Worm (Caenorhabditis elegans) whole organism, L4/young adult: ENCODE data around the gene col-98.

Source experiments
- W03F9.2 ChIP-seq: fragments of 150-350 bp; optimal IDR thresholded peaks from 2 replicates; lab custom pipeline; 2014; ENCODE audit warnings: missing biosample characterization, missing genetic modification characterization
- dao-5 ChIP-seq: sonication (generic microtip); optimal IDR thresholded peaks from 2 replicates; lab custom pipeline; 2016; ENCODE audit warnings: missing genotype, missing genetic modification characterization, moderate library complexity, missing compliant biosample characterization
- him-1 ChIP-seq: sonication (generic microtip); optimal IDR thresholded peaks from 2 replicates; lab custom pipeline; 2016; ENCODE audit warnings: missing genotype, missing genetic modification reagents, missing genetic modification characterization, missing compliant biosample characterization

The col-98 gene

ce11 chrIII:13018619-13019018 is at the start of gene col-98:
TSS of gene col-98 (plus strand) at chrIII:13019008.
- no peak for TF ChIP-seq him-1 (tag; lab: Kevin White, UChicago)
- no peak for TF ChIP-seq W03F9.2 (tag; lab: Kevin White, UChicago)
- no peak for TF ChIP-seq dao-5 (tag; lab: Kevin White, UChicago)

- no peak for TF ChIP-seq him-1 (tag; lab: Kevin White, UChicago)
- TF ChIP-seq dao-5 (tag; lab: Kevin White, UChicago): no peak
- peak; percentile 10 for TF ChIP-seq W03F9.2 (tag; lab: Kevin White, UChicago)
These were observed 46.9 kb upstream of the col-98 start for ce11 chrIII:12971828-12972379.

- TF ChIP-seq W03F9.2 (tag; lab: Kevin White, UChicago) (no peak), him-1 (tag; lab: Kevin White, UChicago) (no peak), dao-5 (tag; lab: Kevin White, UChicago) (no peak)
These were observed 46.4 kb upstream of the col-98 start, which contains the start of gene bckd-1A for ce11 chrIII:12972398-12972797. TSS of gene bckd-1A (minus strand) at chrIII:12972498.

ce11 chrIII:12977559-12977958 is 41.2 kb upstream of the col-98 start, which contains the start of gene ZK1010.2:
TSS of gene ZK1010.2 (minus strand) at chrIII:12977862.
- TF ChIP-seq him-1 (tag; lab: Kevin White, UChicago) (no peak), dao-5 (tag; lab: Kevin White, UChicago) (no peak), W03F9.2 (tag; lab: Kevin White, UChicago) (no peak)

- no peak for TF ChIP-seq dao-5 (tag; lab: Kevin White, UChicago)
- TF ChIP-seq him-1 (tag; lab: Kevin White, UChicago): peak; percentile 59
- TF ChIP-seq W03F9.2 (tag; lab: Kevin White, UChicago): peak; percentile 78
These were observed 40.2 kb upstream of the col-98 start, which contains the start of the genes ubq-2 and frg-1 for ce11 chrIII:12978473-12979174. TSS of gene ubq-2 (minus strand) at chrIII:12978523. TSS of gene frg-1 (plus strand) at chrIII:12979162.

ce11 chrIII:12980770-12981169 is 38.0 kb upstream of the col-98 start, which contains the start of gene ZK1010.4:
TSS of gene ZK1010.4 (plus strand) at chrIII:12981070.
- no peak for TF ChIP-seq W03F9.2 (tag; lab: Kevin White, UChicago)
- no peak for TF ChIP-seq him-1 (tag; lab: Kevin White, UChicago)
- TF ChIP-seq dao-5 (tag; lab: Kevin White, UChicago): no peak

ce11 chrIII:12987418-12987817 is 31.4 kb upstream of the col-98 start, which contains the start of gene ZK1010.5:
TSS of gene ZK1010.5 (minus strand) at chrIII:12987518.
- no peak for TF ChIP-seq him-1 (tag; lab: Kevin White, UChicago)
- TF ChIP-seq W03F9.2 (tag; lab: Kevin White, UChicago): no peak
- no peak for TF ChIP-seq dao-5 (tag; lab: Kevin White, UChicago)

ce11 chrIII:12990997-12991396 is 27.8 kb upstream of the col-98 start, which contains the start of gene ZK1010.12:
TSS of gene ZK1010.12 (plus strand) at chrIII:12991297.
- TF ChIP-seq him-1 (tag; lab: Kevin White, UChicago): no peak
- TF ChIP-seq dao-5 (tag; lab: Kevin White, UChicago): no peak

ce11 chrIII:12993055-12993454 is 25.8 kb upstream of the col-98 start:
- no peak for TF ChIP-seq W03F9.2 (tag; lab: Kevin White, UChicago)
- no peak for TF ChIP-seq dao-5 (tag; lab: Kevin White, UChicago)
- TF ChIP-seq him-1 (tag; lab: Kevin White, UChicago): no peak

- TF ChIP-seq W03F9.2 (tag; lab: Kevin White, UChicago): no peak
- no peak for TF ChIP-seq dao-5 (tag; lab: Kevin White, UChicago)
These were observed 25.2 kb upstream of the col-98 start, which contains the start of gene col-97 for ce11 chrIII:12993607-12994006. TSS of gene col-97 (minus strand) at chrIII:12993707.

- TF ChIP-seq W03F9.2 (tag; lab: Kevin White, UChicago) (no peak), him-1 (tag; lab: Kevin White, UChicago) (no peak), dao-5 (tag; lab: Kevin White, UChicago) (no peak)
These were observed 20.6 kb upstream of the col-98 start for ce11 chrIII:12998252-12998651.

- TF ChIP-seq W03F9.2 (tag; lab: Kevin White, UChicago) (no peak), dao-5 (tag; lab: Kevin White, UChicago) (no peak), him-1 (tag; lab: Kevin White, UChicago) (no peak)
These were observed 18.4 kb upstream of the col-98 start, which contains the start of gene ZK1010.8 for ce11 chrIII:13000457-13000856. TSS of gene ZK1010.8 (minus strand) at chrIII:13000670.

ce11 chrIII:13002098-13002497 is 16.7 kb upstream of the col-98 start, which contains the start of gene ZK1010.10:
TSS of gene ZK1010.10 (plus strand) at chrIII:13002383.
- no peak for TF ChIP-seq W03F9.2 (tag; lab: Kevin White, UChicago)
- TF ChIP-seq dao-5 (tag; lab: Kevin White, UChicago): no peak
- no peak for TF ChIP-seq him-1 (tag; lab: Kevin White, UChicago)
